Worm (Caenorhabditis elegans) whole organism, young adult: ENCODE results near the gene algn-5.

ENCODE experiments used
- B0336.3 ChIP-seq: fragments of 200-800 bp; sonication (Bioruptor generic); IDR thresholded peaks from 2 replicates; pipeline ENCODE4 v1.3.6; 2022; ENCODE audit warnings: missing genetic modification characterization, missing compliant biosample characterization
- aptf-2 ChIP-seq: fragments of 200-800 bp; sonication (Bioruptor generic); conservative IDR thresholded peaks from 2 replicates; pipeline ENCODE4 v1.3.6; 2022; ENCODE audit warnings: missing genetic modification reagents, missing genetic modification characterization, missing compliant biosample characterization
- ceh-40 ChIP-seq: fragments of 200-800 bp; sonication (Bioruptor generic); IDR thresholded peaks from 2 replicates; pipeline ENCODE4 v1.3.6; 2022; ENCODE audit warnings: missing genetic modification characterization, missing compliant biosample characterization
- him-1 ChIP-seq: sonication (generic microtip); optimal IDR thresholded peaks from 2 replicates; lab custom pipeline; 2016; ENCODE audit warnings: missing genotype, missing genetic modification reagents, missing genetic modification characterization, missing compliant biosample characterization
- madf-8 ChIP-seq: fragments of 200-800 bp; sonication (Bioruptor generic); conservative IDR thresholded peaks from 2 replicates; pipeline ENCODE4 v1.3.6; 2022; ENCODE audit warnings: missing genetic modification reagents, missing genetic modification characterization, missing compliant biosample characterization
- rcor-1 ChIP-seq: fragments of 200-800 bp; sonication (Bioruptor generic); IDR thresholded peaks from 2 replicates; pipeline ENCODE4 v1.3.6; 2022; ENCODE audit warnings: missing genetic modification reagents, missing genetic modification characterization, missing compliant biosample characterization
- tlf-1 ChIP-seq: fragments of 200-800 bp; sonication (Bioruptor generic); optimal IDR thresholded peaks from 2 replicates; lab custom pipeline; 2018; ENCODE audit warnings: mild to moderate bottlenecking, missing genetic modification characterization, missing compliant biosample characterization

- TF ChIP-seq madf-8 (GFP tag; lab: Robert Waterston, UW) (no peak), ceh-40 (GFP tag; lab: Robert Waterston, UW) (no peak), B0336.3 (GFP tag; lab: Robert Waterston, UW) (no peak), tlf-1 (GFP tag; lab: Kevin White, UChicago) (no peak), him-1 (no peak), aptf-2 (GFP tag; lab: Robert Waterston, UW) (no peak), rcor-1 (no peak)
Observed at ce11 chrV:4204421-4204820, 9.0 kb downstream of the algn-5 start, which contains the start of gene H43I07.1.
